Fruit fly (Drosophila melanogaster) whole organism, embryonic: Measurements from ENCODE around the gene CG7694.
A peak's percentile ranks its signal among the peaks of the same experiment; 100 is the strongest.

ENCODE experiments used
- Abd-B ChIP-seq: fragments of 200-800 bp; sonication (Bioruptor generic); optimal IDR thresholded peaks from 2 replicates; lab custom pipeline; 2018; ENCODE audit warnings: missing biosample characterization, mild to moderate bottlenecking, missing genetic modification characterization, moderate library complexity
- BtbVII ChIP-seq: fragments of 200-800 bp; sonication (Bioruptor generic); optimal IDR thresholded peaks from 3 replicates; lab custom pipeline; 2017; ENCODE audit warnings: missing biosample characterization, mild to moderate bottlenecking, missing genetic modification characterization
- C15 ChIP-seq: fragments of 200-800 bp; sonication (Bioruptor generic); IDR thresholded peaks from 3 replicates; pipeline ENCODE4 v1.3.6; 2022; ENCODE audit warnings: missing biosample characterization, missing genetic modification characterization
- CG11695 ChIP-seq: fragments of 200-800 bp; sonication (Bioruptor generic); IDR thresholded peaks from 3 replicates; pipeline ENCODE4 v1.3.6; 2022; ENCODE audit warnings: missing biosample characterization, missing genetic modification characterization
- CG1233 ChIP-seq: fragments of 200-800 bp; sonication (Bioruptor generic); optimal IDR thresholded peaks from 4 replicates; lab custom pipeline; 2018; ENCODE audit warnings: missing biosample characterization, mild to moderate bottlenecking, missing genetic modification characterization
- CG12769 ChIP-seq: fragments of 200-800 bp; sonication (Bioruptor generic); optimal IDR thresholded peaks from 2 replicates; lab custom pipeline; 2019; ENCODE audit warnings: missing biosample characterization, mild to moderate bottlenecking, missing genetic modification characterization, moderate library complexity
- CG14965 ChIP-seq: fragments of 200-800 bp; sonication (Bioruptor generic); optimal IDR thresholded peaks from 2 replicates; lab custom pipeline; 2016; ENCODE audit warnings: missing biosample characterization, missing genetic modification characterization, borderline replicate concordance
- CG15011 ChIP-seq: fragments of 200-800 bp; sonication (Bioruptor generic); optimal IDR thresholded peaks from 3 replicates; lab custom pipeline; 2018; ENCODE audit warnings: missing biosample characterization, mild to moderate bottlenecking, missing genetic modification characterization
- CG30020 ChIP-seq: fragments of 200-800 bp; optimal IDR thresholded peaks from 2 replicates; lab custom pipeline; 2019; ENCODE audit warnings: missing biosample characterization, mild to moderate bottlenecking, missing genetic modification characterization, moderate library complexity
- CG31224 ChIP-seq: fragments of 200-800 bp; sonication (Bioruptor generic); IDR thresholded peaks from 2 replicates; pipeline ENCODE4 v1.3.6; 2022; ENCODE audit warnings: missing biosample characterization, missing genetic modification characterization
- CG31365 ChIP-seq: fragments of 200-800 bp; sonication (Bioruptor generic); optimal IDR thresholded peaks from 2 replicates; lab custom pipeline; 2018; ENCODE audit warnings: missing biosample characterization, mild to moderate bottlenecking, missing genetic modification characterization
- CG31388 ChIP-seq: fragments of 200-800 bp; sonication (Bioruptor generic); optimal IDR thresholded peaks from 2 replicates; lab custom pipeline; 2016; ENCODE audit warnings: missing biosample characterization, missing genetic modification characterization
- CG3163 ChIP-seq: fragments of 200-800 bp; sonication (Bioruptor generic); optimal IDR thresholded peaks from 3 replicates; lab custom pipeline; 2016; ENCODE audit warnings: missing biosample characterization, missing genetic modification characterization
- CG3281 ChIP-seq: fragments of 200-800 bp; sonication (Bioruptor generic); optimal IDR thresholded peaks from 3 replicates; lab custom pipeline; 2017; ENCODE audit warnings: missing biosample characterization, mild to moderate bottlenecking, missing genetic modification characterization
- CG4282 ChIP-seq: fragments of 200-800 bp; sonication (Bioruptor generic); optimal IDR thresholded peaks from 2 replicates; lab custom pipeline; 2016; ENCODE audit warnings: missing biosample characterization, missing genetic modification characterization
- CG4730 ChIP-seq: fragments of 200-800 bp; sonication (Bioruptor generic); IDR thresholded peaks from 2 replicates; pipeline ENCODE4 v1.3.6; 2022; ENCODE audit warnings: missing biosample characterization, missing genetic modification characterization
- CG4820 ChIP-seq: fragments of 200-800 bp; sonication (Bioruptor generic); optimal IDR thresholded peaks from 3 replicates; lab custom pipeline; 2016; ENCODE audit warnings: missing biosample characterization, missing genetic modification characterization
- CG5953 ChIP-seq: fragments of 200-800 bp; sonication (Bioruptor generic); IDR thresholded peaks from 2 replicates; pipeline ENCODE4 v1.3.6; 2022; ENCODE audit warnings: missing biosample characterization, missing genetic modification characterization
- CG6791 ChIP-seq: fragments of 200-800 bp; sonication (Bioruptor generic); IDR thresholded peaks from 3 replicates; pipeline ENCODE4 v1.3.6; 2022; ENCODE audit warnings: missing biosample characterization, missing genetic modification characterization; ENCODE audit not compliant: partially characterized antibody
- CG7928 ChIP-seq: fragments of 200-800 bp; sonication (Bioruptor generic); optimal IDR thresholded peaks from 2 replicates; lab custom pipeline; 2017; ENCODE audit warnings: missing biosample characterization, mild to moderate bottlenecking, missing genetic modification characterization
- CG8089 ChIP-seq: fragments of 200-800 bp; sonication (Bioruptor generic); optimal IDR thresholded peaks from 3 replicates; lab custom pipeline; 2016; ENCODE audit warnings: missing biosample characterization, missing genetic modification characterization
- D ChIP-seq, 2 experiments: fragments of 200-800 bp in 1 of 2; fragments of >200 bp in 1 of 2; sonication (Bioruptor generic) in 1 of 2; optimal IDR thresholded peaks; 2 replicates in 1 of 2; 3 replicates in 1 of 2; lab custom pipeline; 2017; ENCODE audit warnings: mild to moderate bottlenecking in 1 of 2, missing biosample characterization in 1 of 2, missing genetic modification characterization in 1 of 2, missing genetic modification reagents in 1 of 2
- E2f2 ChIP-seq: fragments of 200-800 bp; sonication (Bioruptor generic); IDR thresholded peaks from 2 replicates; pipeline ENCODE4 v1.3.6; 2022; ENCODE audit warnings: missing biosample characterization, missing genetic modification characterization
- Hand ChIP-seq: fragments of 200-800 bp; sonication (Bioruptor generic); optimal IDR thresholded peaks from 2 replicates; lab custom pipeline; 2017; ENCODE audit warnings: mild to moderate bottlenecking, missing biosample characterization, missing genetic modification reagents, missing genetic modification characterization
- Hey ChIP-seq: fragments of 200-800 bp; sonication (Bioruptor generic); optimal IDR thresholded peaks from 3 replicates; lab custom pipeline; 2018; ENCODE audit warnings: missing biosample characterization, mild to moderate bottlenecking, missing genetic modification characterization
- Hmx ChIP-seq: fragments of 200-800 bp; sonication (Bioruptor generic); optimal IDR thresholded peaks from 2 replicates; lab custom pipeline; 2016; ENCODE audit warnings: missing biosample characterization, missing genetic modification characterization
- Oaz ChIP-seq: fragments of 200-800 bp; sonication (Bioruptor generic); IDR thresholded peaks from 2 replicates; pipeline ENCODE4 v1.3.6; 2022; ENCODE audit warnings: missing biosample characterization, missing genetic modification characterization
- Poxn ChIP-seq: fragments of 200-800 bp; sonication (Bioruptor generic); IDR thresholded peaks from 2 replicates; pipeline ENCODE4 v1.3.6; 2022; ENCODE audit warnings: missing biosample characterization, missing genetic modification characterization
- Ssrp ChIP-seq: fragments of 200-800 bp; sonication (Bioruptor generic); optimal IDR thresholded peaks from 2 replicates; lab custom pipeline; 2018; ENCODE audit warnings: missing biosample characterization, mild to moderate bottlenecking, missing genetic modification characterization, moderate library complexity
- ab ChIP-seq: fragments of 200-800 bp; sonication (Bioruptor generic); optimal IDR thresholded peaks from 2 replicates; lab custom pipeline; 2016; ENCODE audit warnings: missing biosample characterization, missing genetic modification characterization
- bab2 ChIP-seq: fragments of 200-800 bp; sonication (Bioruptor generic); optimal IDR thresholded peaks from 2 replicates; lab custom pipeline; 2016; ENCODE audit warnings: missing biosample characterization, missing genetic modification characterization
- cad ChIP-seq: fragments of >200 bp; optimal IDR thresholded peaks from 2 replicates; lab custom pipeline; 2017; ENCODE audit warnings: missing biosample characterization, missing genetic modification characterization
- corto ChIP-seq: fragments of 200-800 bp; sonication (Bioruptor generic); optimal IDR thresholded peaks from 2 replicates; lab custom pipeline; 2016; ENCODE audit warnings: missing biosample characterization, mild to moderate bottlenecking, missing genetic modification characterization, moderate library complexity
- gce ChIP-seq: fragments of 200-800 bp; sonication (Bioruptor generic); IDR thresholded peaks from 3 replicates; pipeline ENCODE4 v1.3.6; 2022; ENCODE audit warnings: missing biosample characterization, missing genetic modification characterization
- lmd ChIP-seq: fragments of 200-800 bp; sonication (Bioruptor generic); IDR thresholded peaks from 2 replicates; pipeline ENCODE4 v1.3.6; 2022; ENCODE audit warnings: missing biosample characterization, missing genetic modification characterization
- lola ChIP-seq, 3 experiments: fragments of >200 bp in 2 of 3; fragments of 200-800 bp in 1 of 3; sonication (Bioruptor generic) in 1 of 3; optimal IDR thresholded peaks; 2 replicates each; lab custom pipeline; 2017 to 2019; ENCODE audit warnings: missing biosample characterization in 3 of 3, missing genetic modification characterization in 3 of 3, mild to moderate bottlenecking in 1 of 3, moderate library complexity in 1 of 3
- mam ChIP-seq: fragments of 200-800 bp; sonication (Bioruptor generic); optimal IDR thresholded peaks from 3 replicates; lab custom pipeline; 2016; ENCODE audit warnings: missing biosample characterization, missing genetic modification characterization
- p53 ChIP-seq: fragments of 200-800 bp; sonication (Bioruptor generic); optimal IDR thresholded peaks from 2 replicates; lab custom pipeline; 2016; ENCODE audit warnings: missing biosample characterization, missing genetic modification characterization
- peb ChIP-seq: fragments of 200-800 bp; sonication (Bioruptor generic); IDR thresholded peaks from 2 replicates; pipeline ENCODE4 v1.3.6; 2022; ENCODE audit warnings: missing biosample characterization, missing genetic modification characterization
- pita ChIP-seq: fragments of 200-800 bp; sonication (Bioruptor generic); optimal IDR thresholded peaks from 2 replicates; lab custom pipeline; 2017; ENCODE audit warnings: missing biosample characterization, mild to moderate bottlenecking, missing genetic modification characterization
- pnt ChIP-seq: fragments of 200-800 bp; sonication (Bioruptor generic); optimal IDR thresholded peaks from 3 replicates; lab custom pipeline; 2016; ENCODE audit warnings: missing biosample characterization, missing genetic modification characterization
- pros ChIP-seq: fragments of 200-800 bp; sonication (Bioruptor generic); optimal IDR thresholded peaks from 3 replicates; lab custom pipeline; 2019; ENCODE audit warnings: missing biosample characterization, mild to moderate bottlenecking, missing genetic modification characterization, moderate library complexity
- pum ChIP-seq: fragments of 200-800 bp; sonication (Bioruptor generic); optimal IDR thresholded peaks from 2 replicates; lab custom pipeline; 2016; ENCODE audit warnings: missing biosample characterization, missing genetic modification characterization
- sug ChIP-seq: fragments of 200-800 bp; optimal IDR thresholded peaks from 2 replicates; lab custom pipeline; 2019; ENCODE audit warnings: missing biosample characterization, mild to moderate bottlenecking, missing genetic modification characterization, moderate library complexity
- tin ChIP-seq: fragments of 200-800 bp; sonication (Bioruptor generic); optimal IDR thresholded peaks from 3 replicates; lab custom pipeline; 2016; ENCODE audit warnings: missing biosample characterization, missing genetic modification characterization
- ttk ChIP-seq: fragments of 200-800 bp; sonication (Bioruptor generic); IDR thresholded peaks from 2 replicates; pipeline ENCODE4 v2.1.2; 2022; ENCODE audit warnings: missing biosample characterization, missing genetic modification characterization
- vfl ChIP-seq: fragments of 200-800 bp; sonication (Bioruptor generic); optimal IDR thresholded peaks from 2 replicates; lab custom pipeline; 2016; ENCODE audit warnings: missing biosample characterization, missing genetic modification characterization
- wdn ChIP-seq: fragments of 200-800 bp; sonication (Bioruptor generic); IDR thresholded peaks from 2 replicates; pipeline ENCODE4 v1.3.6; 2022; ENCODE audit warnings: missing biosample characterization, missing genetic modification characterization
- wek ChIP-seq: fragments of 200-800 bp; sonication (Bioruptor generic); optimal IDR thresholded peaks from 3 replicates; lab custom pipeline; 2018; ENCODE audit warnings: missing biosample characterization, mild to moderate bottlenecking, missing genetic modification characterization, moderate library complexity
- zf30C ChIP-seq: fragments of 200-800 bp; sonication (Bioruptor generic); optimal IDR thresholded peaks from 3 replicates; lab custom pipeline; 2018; ENCODE audit warnings: missing biosample characterization, mild to moderate bottlenecking, missing genetic modification characterization

Gene CG7694

DNA sequence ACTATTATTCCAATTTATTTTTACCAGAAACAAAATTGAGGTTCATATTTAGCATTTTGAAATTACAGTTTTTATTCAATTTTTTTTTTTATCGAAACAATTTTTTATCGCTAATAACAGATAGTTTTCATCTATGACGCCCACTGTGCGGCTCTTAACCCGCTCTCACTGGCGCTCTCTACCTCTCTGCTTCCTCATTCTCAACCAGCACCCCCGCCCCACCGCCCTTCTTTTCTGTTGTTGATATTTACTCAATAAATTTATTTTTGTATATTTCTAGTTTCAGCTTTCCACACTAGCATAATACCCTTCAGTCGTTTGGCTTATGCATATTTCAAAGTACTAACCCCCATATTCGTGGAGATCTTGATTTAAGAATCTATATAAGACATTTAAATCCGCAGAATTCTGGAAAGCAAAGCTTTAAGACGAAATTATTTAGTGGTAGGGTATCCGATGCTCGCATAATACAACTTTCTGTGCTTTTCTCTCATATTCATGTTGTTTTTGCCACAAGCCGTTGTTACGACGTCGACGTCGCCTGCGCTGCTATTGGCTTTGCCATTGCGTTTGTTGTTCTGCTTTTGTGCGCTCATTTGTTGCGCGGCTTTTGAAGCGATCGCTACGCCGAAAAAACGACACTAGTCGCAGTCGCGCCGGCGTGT, 11.1 kb downstream of the CG7694 start (continued):
- TF ChIP-seq CG30020 (tag; lab: Kevin White, UChicago) (peak; percentile 86), CG11695 (peak; percentile 95), CG12769 (peak; percentile 97), ttk (GFP tag; lab: Robert Waterston, UW) (peak; percentile 95), p53 (peak; percentile 89), wdn (peak; percentile 89), sug (tag; lab: Kevin White, UChicago) (peak; percentile 96), CG4730 (GFP tag; lab: Robert Waterston, UW) (peak; percentile 92), ab (GFP tag; lab: Kevin White, UChicago) (peak; percentile 90), CG7928 (GFP tag; lab: Kevin White, UChicago) (peak; percentile 76), pnt (GFP tag; lab: Kevin White, UChicago) (peak; percentile 94), E2f2 (GFP tag; lab: Robert Waterston, UW) (peak; percentile 84), vfl (GFP tag; lab: Kevin White, UChicago) (peak; percentile 96), bab2 (GFP tag; lab: Kevin White, UChicago) (peak; percentile 97), CG8089 (peak; percentile 97), Hand (GFP tag; lab: Kevin White, UChicago) (peak; percentile 80), Abd-B (peak; percentile 97), CG3281 (peak; percentile 96), CG4820 (GFP tag; lab: Kevin White, UChicago) (peak; percentile 96), wek (GFP tag; lab: Kevin White, UChicago) (peak; percentile 88), corto (peak; percentile 27), lmd (GFP tag; lab: Robert Waterston, UW) (peak; percentile 96), CG3163 (GFP tag; lab: Kevin White, UChicago) (peak; percentile 83), tin (peak; percentile 95), Ssrp (peak; percentile 95), CG14965 (peak; percentile 89), pros (GFP tag; lab: Kevin White, UChicago) (peak; percentile 69), CG1233 (GFP tag; lab: Kevin White, UChicago) (peak; percentile 97), CG31224 (GFP tag; lab: Robert Waterston, UW) (peak; percentile 89), Oaz (peak; percentile 81), zf30C (GFP tag; lab: Kevin White, UChicago) (no peak), CG31388 (peak; percentile 91), CG5953 (GFP tag; lab: Robert Waterston, UW) (peak; percentile 75), lola (GFP tag; optimal IDR thresholded peaks at IDR 0.05; lab: Kevin White, UChicago) (peak in 1 of 3 experiments; percentile 97), cad (GFP tag; lab: Kevin White, UChicago) (no peak), CG4282 (GFP tag; lab: Kevin White, UChicago) (peak; percentile 87), CG15011 (GFP tag; lab: Kevin White, UChicago) (peak; percentile 95), CG6791 (no peak), mam (peak; percentile 96), CG31365 (tag; lab: Kevin White, UChicago) (peak; percentile 86), pum (peak; percentile 96), Poxn (peak; percentile 71), gce (GFP tag; lab: Robert Waterston, UW) (peak; percentile 90), Hey (tag; lab: Kevin White, UChicago) (peak; percentile 84), D (optimal IDR thresholded peaks at IDR 0.05; lab: Kevin White, UChicago) (no peak), D (GFP tag; optimal IDR thresholded peaks at IDR 0.05; lab: Kevin White, UChicago) (peak; percentile 98), pita (no peak), Hmx (GFP tag; lab: Kevin White, UChicago) (peak; percentile 85), peb (GFP tag; lab: Robert Waterston, UW) (peak; percentile 89), BtbVII (GFP tag; lab: Kevin White, UChicago) (peak; percentile 96), C15 (GFP tag; lab: Robert Waterston, UW) (peak; percentile 87)
